Worm (Caenorhabditis elegans) whole organism, L2 larva: Measurements from ENCODE around the gene T24C12.4.

Source experiments
- fos-1 ChIP-seq: fragments of 150-350 bp; optimal IDR thresholded peaks from 2 replicates; lab custom pipeline; 2014; ENCODE audit warnings: missing biosample characterization, missing genetic modification characterization
- mdl-1 ChIP-seq, 2 experiments: fragments of 150-350 bp in 1 of 2; sonication (generic microtip) in 1 of 2; optimal IDR thresholded peaks; 2 replicates each; lab custom pipeline; 2017; ENCODE audit warnings: missing biosample characterization in 2 of 2, missing genetic modification characterization in 2 of 2
- nhr-77 ChIP-seq: fragments of 150-350 bp; optimal IDR thresholded peaks from 2 replicates; lab custom pipeline; 2014; ENCODE audit warnings: missing biosample characterization, missing genetic modification characterization
- snpc-4 ChIP-seq: fragments of 150-350 bp; optimal IDR thresholded peaks from 2 replicates; lab custom pipeline; 2014; ENCODE audit warnings: missing biosample characterization, missing genetic modification characterization
- unc-62 ChIP-seq: fragments of 150-350 bp; optimal IDR thresholded peaks from 2 replicates; lab custom pipeline; 2014; ENCODE audit warnings: missing biosample characterization, missing genetic modification reagents, missing genetic modification characterization
- zag-1 ChIP-seq: fragments of 150-350 bp; optimal IDR thresholded peaks from 2 replicates; lab custom pipeline; 2014; ENCODE audit warnings: missing biosample characterization, missing genetic modification characterization
- ztf-1 ChIP-seq: fragments of 200-800 bp; sonication (Bioruptor generic); conservative IDR thresholded peaks from 2 replicates; pipeline ENCODE4 v1.3.6; 2022; ENCODE audit warnings: missing genetic modification characterization, missing compliant biosample characterization
- ztf-11 ChIP-seq: sonication (generic microtip); optimal IDR thresholded peaks from 2 replicates; lab custom pipeline; 2017; ENCODE audit warnings: missing biosample characterization, missing genetic modification characterization

DNA sequence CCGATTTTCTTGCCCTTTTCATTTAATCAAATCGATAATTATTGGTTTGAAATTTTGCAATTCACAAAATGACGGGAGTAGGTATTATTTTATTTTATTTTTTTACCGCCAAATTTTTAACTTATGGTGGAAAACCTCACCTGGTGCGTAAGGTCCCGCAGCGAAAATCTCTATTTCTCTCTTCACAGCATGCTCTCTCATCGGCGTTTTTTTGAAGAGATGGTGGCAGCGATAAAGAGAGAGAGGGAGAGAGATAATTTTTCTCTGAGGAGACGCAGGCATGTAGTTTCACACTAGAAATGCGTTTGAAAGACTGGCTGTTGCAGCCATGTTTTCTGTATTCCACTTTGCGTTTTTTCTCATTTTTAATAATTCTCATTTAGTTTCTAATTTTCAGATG is 29.1 kb upstream of the T24C12.4 start, which contains the start of gene T14F9.2:
- TF ChIP-seq mdl-1 (tag; optimal IDR thresholded peaks at IDR 0.05; lab: Kevin White, UChicago), result no peak
- no peak for TF ChIP-seq ztf-1 (GFP tag; lab: Robert Waterston, UW)
- no peak for TF ChIP-seq ztf-11 (tag; lab: Kevin White, UChicago)
- TF ChIP-seq unc-62 (GFP tag; lab: Kevin White, UChicago), result no peak
- TF ChIP-seq zag-1 (tag; lab: Kevin White, UChicago), result no peak
- no peak for TF ChIP-seq nhr-77 (tag; lab: Kevin White, UChicago)
- no peak for TF ChIP-seq snpc-4 (tag; lab: Kevin White, UChicago)
- peak; percentile 10 for TF ChIP-seq fos-1 (tag; lab: Kevin White, UChicago)
